Fruit fly (Drosophila melanogaster): ENCODE measurements around the gene CG14712.
A peak's percentile ranks its signal among the peaks of the same experiment; 100 is the strongest.

The CG14712 gene

dm6 chr3R:11656614-11657216 is 28.2 kb downstream of the CG14712 start (continued):
- TF ChIP-seq Camta (GFP tag; optimal IDR thresholded peaks at IDR 0.05): peak; percentile 95
- TF ChIP-seq CG4617 (GFP tag; optimal IDR thresholded peaks at IDR 0.05; ENCODE audit: borderline replicate concordance): peak; percentile 87
- peak; percentile 97 for TF ChIP-seq Atf6 (GFP tag; IDR thresholded peaks at IDR 0.05)
- peak; percentile 94 for TF ChIP-seq CG3407 (GFP tag; optimal IDR thresholded peaks at IDR 0.05)
- peak; percentile 82 for TF ChIP-seq CG10321 (GFP tag; IDR thresholded peaks at IDR 0.05)
- no peak for TF ChIP-seq hb (GFP tag; IDR thresholded peaks at IDR 0.05; ENCODE audit: partially characterized antibody)
- peak; percentile 97 for TF ChIP-seq Xbp1 (GFP tag; optimal IDR thresholded peaks at IDR 0.05)
- peak; percentile 92 for TF ChIP-seq MTF-1 (GFP tag; optimal IDR thresholded peaks at IDR 0.05; ENCODE audit: borderline replicate concordance)
- TF ChIP-seq CG17328 (GFP tag; IDR thresholded peaks at IDR 0.05): peak; percentile 97
- TF ChIP-seq CG34422 (GFP tag; IDR thresholded peaks at IDR 0.05): peak; percentile 97
- TF ChIP-seq CG4820 (GFP tag; optimal IDR thresholded peaks at IDR 0.05): peak; percentile 83
- peak; percentile 84; the same call in 2 of the 3 replicates for TF ChIP-seq jigr1 (GFP tag; IDR thresholded peaks at IDR 0.05)
- TF ChIP-seq NFAT (GFP tag; IDR thresholded peaks at IDR 0.05): peak; percentile 98
- TF ChIP-seq peb (GFP tag; IDR thresholded peaks at IDR 0.05): peak; percentile 88
- TF ChIP-seq dysf (GFP tag; IDR thresholded peaks at IDR 0.05): peak; percentile 98
- TF ChIP-seq CG15601 (tag; optimal IDR thresholded peaks at IDR 0.05): peak; percentile 94
- peak; percentile 95 for TF ChIP-seq CG7372 (GFP tag; IDR thresholded peaks at IDR 0.05)
- TF ChIP-seq crp (GFP tag; optimal IDR thresholded peaks at IDR 0.05): peak in 1 of 2 experiments; percentile 57
- peak; percentile 99 for TF ChIP-seq vvl (GFP tag; IDR thresholded peaks at IDR 0.05)
- TF ChIP-seq yki (optimal IDR thresholded peaks at IDR 0.05): no peak
- TF ChIP-seq chif (GFP tag; optimal IDR thresholded peaks at IDR 0.05): peak; percentile 95 to 96
- peak; percentile 88 for TF ChIP-seq C15 (GFP tag; IDR thresholded peaks at IDR 0.05)
- TF ChIP-seq CG7745 (tag; optimal IDR thresholded peaks at IDR 0.05): peak; percentile 68
- no peak for TF ChIP-seq CG42726 (GFP tag; IDR thresholded peaks at IDR 0.05; ENCODE audit: partially characterized antibody)
- peak; percentile 91 for TF ChIP-seq Taf1 (GFP tag; IDR thresholded peaks at IDR 0.05)
- TF ChIP-seq CG12299 (tag; optimal IDR thresholded peaks at IDR 0.05): peak; percentile 95
- no peak for TF ChIP-seq hkb (optimal IDR thresholded peaks at IDR 0.05)
- TF ChIP-seq hkb (GFP tag; IDR thresholded peaks at IDR 0.05): peak; percentile 98
- TF ChIP-seq Ets65A (GFP tag): peak; percentile 98
- peak; percentile 96 for TF ChIP-seq Sox102F (GFP tag; optimal IDR thresholded peaks at IDR 0.05)
- TF ChIP-seq H2.0 (GFP tag; IDR thresholded peaks at IDR 0.05): peak; percentile 97
- TF ChIP-seq CG5953 (GFP tag; IDR thresholded peaks at IDR 0.05): peak; percentile 94
- peak; percentile 94 for TF ChIP-seq CG9727 (GFP tag; optimal IDR thresholded peaks at IDR 0.05)
- peak; percentile 92 for TF ChIP-seq tup (GFP tag; optimal IDR thresholded peaks at IDR 0.05)
- TF ChIP-seq CG8359 (GFP tag; optimal IDR thresholded peaks at IDR 0.05; ENCODE audit: borderline replicate concordance): peak; percentile 83
- peak; percentile 93 for TF ChIP-seq wor (GFP tag; IDR thresholded peaks at IDR 0.05)
- TF ChIP-seq sqz (GFP tag; optimal IDR thresholded peaks at IDR 0.05): peak; percentile 86
- peak; percentile 90 for TF ChIP-seq odd (GFP tag; optimal IDR thresholded peaks at IDR 0.05)
- peak; percentile 95 for TF ChIP-seq CG14050 (GFP tag; IDR thresholded peaks at IDR 0.05)
- peak; percentile 89 for TF ChIP-seq crc (GFP tag; optimal IDR thresholded peaks at IDR 0.05)
- TF ChIP-seq vfl (GFP tag; optimal IDR thresholded peaks at IDR 0.05): peak; percentile 96
- TF ChIP-seq CG32767 (GFP tag; IDR thresholded peaks at IDR 0.05): peak; percentile 94
- TF ChIP-seq ems (GFP tag; optimal IDR thresholded peaks at IDR 0.05): peak; percentile 97
- TF ChIP-seq CG33213 (GFP tag; optimal IDR thresholded peaks at IDR 0.05): peak; percentile 96
- TF ChIP-seq Bdp1 (GFP tag; optimal IDR thresholded peaks at IDR 0.05): peak; percentile 91
- no peak for TF ChIP-seq Tbp (GFP tag; optimal IDR thresholded peaks at IDR 0.05)
- peak; percentile 93 for TF ChIP-seq CG30431 (GFP tag; optimal IDR thresholded peaks at IDR 0.05)
- TF ChIP-seq wdn (GFP tag; IDR thresholded peaks at IDR 0.05): peak; percentile 97
- peak; percentile 77 for TF ChIP-seq CG6654 (GFP tag; optimal IDR thresholded peaks at IDR 0.05)
- TF ChIP-seq Dref (GFP tag; IDR thresholded peaks at IDR 0.05): peak; percentile 39
- TF ChIP-seq CG43689 (GFP tag; IDR thresholded peaks at IDR 0.05): peak; percentile 88

All from whole organism, embryonic.